Fruit fly (Drosophila melanogaster): ENCODE data around the gene CG10591.

The CG10591 gene

DNA sequence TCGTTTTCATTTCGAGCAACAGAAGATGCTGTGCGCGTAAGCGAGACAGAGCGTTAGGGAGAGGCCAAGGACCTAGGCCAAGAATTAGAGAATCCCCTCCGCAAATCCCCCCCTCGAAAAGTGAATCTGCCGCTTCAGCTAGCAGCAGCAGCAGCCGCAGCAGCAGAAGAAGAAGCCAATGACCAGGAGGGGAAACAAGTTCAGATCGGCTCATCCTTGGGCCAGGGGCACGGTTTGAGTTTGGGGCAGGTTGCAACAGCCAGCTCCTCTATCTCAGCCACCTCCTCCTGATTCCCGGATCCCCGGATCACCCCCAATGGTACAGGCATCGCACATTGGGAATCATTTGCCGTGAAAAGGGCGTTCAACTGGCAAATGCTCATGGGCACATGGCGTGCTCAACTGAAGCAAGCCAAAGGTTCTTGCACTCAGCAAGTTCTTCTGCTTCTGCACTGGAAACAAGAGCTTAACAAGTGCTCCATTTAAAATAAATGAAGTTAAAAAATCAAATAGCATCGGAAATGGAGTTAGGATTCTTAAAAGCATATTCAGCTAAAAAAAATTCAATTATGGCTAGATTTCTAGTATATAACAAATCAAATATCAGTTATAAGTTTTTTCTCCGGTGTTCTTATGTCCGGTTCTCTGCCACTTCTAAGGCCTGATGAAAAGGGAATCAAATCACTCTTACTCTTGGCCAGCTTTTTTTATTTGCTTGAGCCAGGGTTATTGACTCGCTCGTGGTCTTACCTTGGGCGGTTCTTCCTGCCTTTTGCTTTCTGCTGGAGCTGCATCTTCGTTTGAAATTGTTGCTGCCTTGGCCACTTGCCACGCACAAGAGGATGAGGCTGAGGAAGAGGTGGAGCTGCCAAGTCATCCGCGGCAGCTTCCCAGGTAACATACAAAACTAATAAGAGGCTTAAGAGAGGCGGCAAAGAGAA, 34.0 kb upstream of the CG10591 start (continued):
- TF ChIP-seq zen2 (GFP tag; IDR thresholded peaks at IDR 0.05; ENCODE audit: partially characterized antibody) (no peak), gem (tag; optimal IDR thresholded peaks at IDR 0.05) (peak; percentile 6), CG13894 (tag; optimal IDR thresholded peaks at IDR 0.05) (no peak), Xbp1 (GFP tag; optimal IDR thresholded peaks at IDR 0.05) (no peak), CG7963 (GFP tag; IDR thresholded peaks at IDR 0.05; ENCODE audit: partially characterized antibody) (no peak), CG3726 (GFP tag; IDR thresholded peaks at IDR 0.05) (no peak), CG10979 (tag; optimal IDR thresholded peaks at IDR 0.05) (peak; percentile 57), croc (GFP tag; conservative IDR thresholded peaks at IDR 0.05) (no peak), Drgx (GFP tag; IDR thresholded peaks at IDR 0.05) (peak; percentile 51), jigr1 (GFP tag; IDR thresholded peaks at IDR 0.05) (no peak), ac (GFP tag; optimal IDR thresholded peaks at IDR 0.05) (no peak), Nf-YA (GFP tag; IDR thresholded peaks at IDR 0.05) (no peak), Xrp1 (GFP tag; IDR thresholded peaks at IDR 0.05) (peak; percentile 56), CG2120 (GFP tag; optimal IDR thresholded peaks at IDR 0.05) (no peak), otp (GFP tag; IDR thresholded peaks at IDR 0.05) (no peak), CG2712 (tag; optimal IDR thresholded peaks at IDR 0.05) (peak; percentile 54), sug (tag; optimal IDR thresholded peaks at IDR 0.05) (no peak)

DNA sequence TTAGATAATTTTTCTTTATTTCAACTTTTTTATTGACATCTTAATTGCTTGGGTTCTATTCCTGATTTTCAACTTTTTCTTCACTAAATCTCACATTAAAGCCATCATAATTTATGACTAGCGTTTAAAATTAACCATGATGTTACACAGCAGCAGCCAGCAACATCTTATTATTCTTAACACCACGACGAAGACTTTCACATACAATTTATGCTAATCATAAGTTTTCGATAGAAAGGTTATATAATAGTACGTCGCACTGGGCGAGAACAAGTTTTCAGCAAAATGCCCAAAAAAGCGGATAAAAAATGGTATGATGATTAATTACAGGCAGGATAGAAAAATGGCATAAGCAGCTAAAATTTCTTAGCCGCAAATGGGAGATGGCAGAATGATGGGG, 32.4 kb upstream of the CG10591 start:
- TF ChIP-seq Pdp1 (GFP tag; optimal IDR thresholded peaks at IDR 0.05) (peak in 1 of 2 experiments; percentile 82), Atf-2 (GFP tag; optimal IDR thresholded peaks at IDR 0.05) (no peak), gce (GFP tag; IDR thresholded peaks at IDR 0.05) (no peak), Antp (GFP tag; optimal IDR thresholded peaks at IDR 0.05) (no peak), ssp (GFP tag; IDR thresholded peaks at IDR 0.05) (no peak), CG10147 (GFP tag; optimal IDR thresholded peaks at IDR 0.05) (no peak), crp (GFP tag; optimal IDR thresholded peaks at IDR 0.05) (no peak), Myb (GFP tag; optimal IDR thresholded peaks at IDR 0.05) (no peak)

DNA sequence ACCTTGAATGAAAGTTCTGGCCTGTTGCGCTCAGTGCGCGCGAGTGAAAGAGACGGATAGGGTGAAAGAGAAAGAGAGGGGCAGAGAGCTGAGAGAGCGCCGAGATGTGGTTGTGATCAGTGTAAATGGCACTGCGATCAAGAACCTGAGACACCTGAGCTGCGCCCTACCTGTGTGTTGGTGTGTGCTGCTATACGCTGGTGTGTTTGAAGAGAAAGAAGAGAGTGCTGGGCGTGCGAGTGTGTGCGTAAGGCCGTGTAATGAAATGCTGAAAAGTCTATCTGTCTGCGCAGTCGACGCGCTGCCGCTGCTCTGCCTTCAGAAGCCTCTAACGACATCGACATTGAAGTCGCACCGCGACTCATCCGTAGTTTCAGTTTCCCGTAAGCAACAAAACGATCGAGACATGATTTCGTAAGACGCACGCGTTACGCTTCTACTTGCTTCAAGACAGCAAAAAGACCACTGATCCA, 31.2 kb upstream of the CG10591 start, which contains the start of gene Blimp-1:
TSS of gene Blimp-1 (plus strand) at position 376 of the 473 bp plus-strand sequence.
- peak; percentile 24 for TF ChIP-seq D (optimal IDR thresholded peaks at IDR 0.05)
- TF ChIP-seq D (GFP tag; optimal IDR thresholded peaks at IDR 0.05), result no peak
- no peak for TF ChIP-seq CTCF (GFP tag; optimal IDR thresholded peaks at IDR 0.05)
- TF ChIP-seq Nf-YB (GFP tag; optimal IDR thresholded peaks at IDR 0.05), result no peak
- TF ChIP-seq Sox100B (GFP tag; optimal IDR thresholded peaks at IDR 0.05), result no peak
- peak; percentile 58 for TF ChIP-seq Jarid2 (GFP tag; optimal IDR thresholded peaks at IDR 0.05)
- TF ChIP-seq ken (GFP tag; IDR thresholded peaks at IDR 0.05), result no peak
- TF ChIP-seq CG32532 (GFP tag; IDR thresholded peaks at IDR 0.05), result peak; percentile 51
- 0 out of 4 replicates have a peak, but pooled peaks have one; percentile 17 for TF ChIP-seq Dll (GFP tag; IDR thresholded peaks at IDR 0.05; ENCODE audit: partially characterized antibody)
- TF ChIP-seq CG15514 (GFP tag; optimal IDR thresholded peaks at IDR 0.05), result no peak
- TF ChIP-seq kni (GFP tag; optimal IDR thresholded peaks at IDR 0.05), result peak; percentile 44
- TF ChIP-seq slbo (GFP tag; IDR thresholded peaks at IDR 0.05), result 0 out of 2 replicates have a peak, but pooled peaks have one; percentile 3
- TF ChIP-seq aop (GFP tag; IDR thresholded peaks at IDR 0.05), result 0 out of 2 replicates have a peak, but pooled peaks have one; percentile 8
- TF ChIP-seq CG14441 (GFP tag; IDR thresholded peaks at IDR 0.05), result no peak
- no peak for TF ChIP-seq ara (GFP tag; IDR thresholded peaks at IDR 0.05)
- no peak for TF ChIP-seq lov (optimal IDR thresholded peaks at IDR 0.05)
- 0 out of 3 replicates have a peak, but pooled peaks have one; percentile 10 for TF ChIP-seq lov (GFP tag; IDR thresholded peaks at IDR 0.05)
- TF ChIP-seq sqz (GFP tag; optimal IDR thresholded peaks at IDR 0.05), result peak; percentile 13
- TF ChIP-seq CG11456 (GFP tag; IDR thresholded peaks at IDR 0.05), result 0 out of 3 replicates have a peak, but pooled peaks have one; percentile 7
- TF ChIP-seq Eip74EF (GFP tag; optimal IDR thresholded peaks at IDR 0.05), result peak in 1 of 2 experiments; percentile 4
- no peak for TF ChIP-seq otp (GFP tag; IDR thresholded peaks at IDR 0.05)
- no peak for TF ChIP-seq CG16815 (GFP tag; optimal IDR thresholded peaks at IDR 0.05)
- no peak for TF ChIP-seq Dp (GFP tag; optimal IDR thresholded peaks at IDR 0.05)
